Fruit fly (Drosophila melanogaster) S2 (cell line): ENCODE measurements around the gene CG5921.

ENCODE experiments used
- CG8478 ChIP-seq: fragments of >200 bp; optimal IDR thresholded peaks from 2 replicates; lab custom pipeline; 2018
- CTCF ChIP-seq, 2 experiments: fragments of >200 bp; optimal IDR thresholded peaks; 2 replicates each; lab custom pipeline; 2018

Gene CG5921

dm6 chrX:6050282-6050934, at the start of gene CG5921:
Gene CG5921, plus strand, starts transcription at chrX:6050828.
- TF ChIP-seq CTCF (optimal IDR thresholded peaks at IDR 0.05; lab: Kevin White, UChicago), result no peak
- no peak for TF ChIP-seq CG8478 (lab: Kevin White, UChicago)

dm6 chrX:6003830-6004229, 46.8 kb upstream of the CG5921 start:
- TF ChIP-seq CG8478 (lab: Kevin White, UChicago), result no peak
- no peak for TF ChIP-seq CTCF (optimal IDR thresholded peaks at IDR 0.05; lab: Kevin White, UChicago)

DNA sequence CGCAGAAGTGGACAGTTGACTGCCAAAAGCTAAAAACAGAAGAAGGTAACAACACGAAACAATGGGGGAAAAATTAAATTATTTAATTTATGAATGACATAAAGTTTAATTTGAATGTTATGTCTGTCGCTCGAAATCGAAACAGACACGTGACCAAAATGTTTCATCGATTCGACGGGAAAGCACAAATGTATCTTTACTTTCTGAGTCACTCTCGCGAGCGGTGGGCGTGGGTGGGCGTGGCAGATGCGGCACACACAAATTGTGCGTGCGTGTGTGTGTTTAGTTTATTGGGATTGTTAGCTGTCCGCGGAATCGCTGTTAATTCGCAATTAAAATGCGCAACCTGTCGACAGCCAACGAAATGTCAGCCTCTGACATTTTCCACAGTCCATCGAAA, 43.1 kb upstream of the CG5921 start:
- TF ChIP-seq CG8478 (lab: Kevin White, UChicago) (no peak), CTCF (optimal IDR thresholded peaks at IDR 0.05; lab: Kevin White, UChicago) (no peak)

- TF ChIP-seq CTCF (optimal IDR thresholded peaks at IDR 0.05; lab: Kevin White, UChicago) (no peak), CG8478 (lab: Kevin White, UChicago) (no peak)
Observed at dm6 chrX:6010539-6011268, 39.9 kb upstream of the CG5921 start.

DNA sequence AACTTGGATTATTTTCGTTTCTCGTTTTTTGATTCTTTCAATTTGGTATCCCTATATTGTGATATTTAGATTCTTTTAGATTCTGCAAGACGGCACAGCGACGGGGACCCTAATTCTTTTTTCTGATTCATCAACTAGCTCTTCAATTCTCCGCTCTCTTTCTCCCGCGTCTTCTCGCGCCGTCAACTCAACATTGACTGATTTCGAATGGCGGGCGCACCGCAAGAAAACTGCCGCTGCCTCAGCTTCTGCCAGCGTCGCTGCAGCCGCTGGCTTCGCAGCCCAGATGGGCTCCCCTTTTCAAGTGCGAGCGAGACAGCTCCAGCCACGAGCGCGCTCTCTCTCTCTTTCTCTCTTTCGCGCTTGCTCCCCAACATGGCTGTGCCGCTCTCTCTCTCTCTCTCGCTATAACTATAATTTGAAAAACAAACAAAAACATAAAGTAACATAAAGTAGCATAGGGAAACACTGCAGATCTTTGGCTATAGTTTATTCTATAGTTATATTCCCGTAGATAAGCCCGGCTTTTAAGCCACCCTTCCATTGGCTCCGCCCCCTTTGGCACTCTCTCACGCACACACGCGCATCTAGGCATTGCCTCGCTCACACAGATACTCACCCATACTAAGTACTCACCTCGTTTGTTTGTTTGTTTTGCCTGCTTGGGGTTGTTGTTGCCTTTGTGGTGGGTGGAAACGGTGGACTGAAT, 37.5 kb upstream of the CG5921 start, which contains the start of gene mab-21:
TSS of gene mab-21 (minus strand) at position 206 of the 709 bp plus-strand sequence.
- no peak for TF ChIP-seq CTCF (optimal IDR thresholded peaks at IDR 0.05; lab: Kevin White, UChicago)
- no peak for TF ChIP-seq CG8478 (lab: Kevin White, UChicago)

- no peak for TF ChIP-seq CG8478 (lab: Kevin White, UChicago)
- no peak for TF ChIP-seq CTCF (optimal IDR thresholded peaks at IDR 0.05; lab: Kevin White, UChicago)
Observed at dm6 chrX:6020254-6020653, 30.4 kb upstream of the CG5921 start.

DNA sequence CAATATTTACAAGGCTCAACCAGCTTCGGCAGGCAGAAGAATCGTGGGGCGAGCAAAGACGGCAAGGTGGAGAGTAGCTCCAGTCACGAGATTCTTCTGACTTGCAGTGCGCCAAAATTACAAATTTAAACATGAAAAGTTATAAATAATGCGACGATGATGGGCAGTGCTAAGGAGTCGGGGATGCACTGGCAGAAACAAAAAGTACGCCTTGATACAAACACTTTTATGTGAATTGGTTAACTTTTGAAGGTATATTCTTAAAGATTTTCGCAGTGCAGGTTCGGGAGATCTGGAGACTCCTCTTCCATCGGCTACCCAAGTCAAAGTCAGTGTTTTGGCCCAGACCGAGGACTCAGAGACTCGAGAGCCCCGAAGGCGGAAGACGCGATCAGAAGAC, 29.2 kb upstream of the CG5921 start:
- TF ChIP-seq CG8478 (lab: Kevin White, UChicago) (no peak), CTCF (optimal IDR thresholded peaks at IDR 0.05; lab: Kevin White, UChicago) (no peak)

dm6 chrX:6022090-6022489, 28.5 kb upstream of the CG5921 start:
- no peak for TF ChIP-seq CTCF (optimal IDR thresholded peaks at IDR 0.05; lab: Kevin White, UChicago)
- no peak for TF ChIP-seq CG8478 (lab: Kevin White, UChicago)

DNA sequence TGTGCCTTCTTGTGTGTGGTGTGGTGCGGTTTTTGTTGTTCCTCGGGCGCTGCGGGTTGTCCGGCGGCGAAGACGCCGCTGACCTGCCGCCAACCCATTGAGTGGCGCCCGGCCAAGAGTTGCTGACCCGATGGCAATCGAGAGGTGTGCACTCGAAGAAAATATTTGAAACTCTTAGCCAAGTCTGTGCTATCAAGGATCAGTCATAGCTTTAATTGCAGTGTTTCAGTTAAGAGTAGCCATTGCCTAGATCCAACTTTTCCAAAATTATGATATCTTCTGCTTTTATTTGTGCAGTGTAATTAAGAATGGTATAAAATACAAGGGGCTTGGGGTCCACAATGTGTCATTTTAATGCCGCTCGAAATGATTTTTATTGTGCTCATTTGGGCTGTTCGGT, 26.0 kb upstream of the CG5921 start:
- TF ChIP-seq CG8478 (lab: Kevin White, UChicago) (no peak), CTCF (optimal IDR thresholded peaks at IDR 0.05; lab: Kevin White, UChicago) (no peak)

DNA sequence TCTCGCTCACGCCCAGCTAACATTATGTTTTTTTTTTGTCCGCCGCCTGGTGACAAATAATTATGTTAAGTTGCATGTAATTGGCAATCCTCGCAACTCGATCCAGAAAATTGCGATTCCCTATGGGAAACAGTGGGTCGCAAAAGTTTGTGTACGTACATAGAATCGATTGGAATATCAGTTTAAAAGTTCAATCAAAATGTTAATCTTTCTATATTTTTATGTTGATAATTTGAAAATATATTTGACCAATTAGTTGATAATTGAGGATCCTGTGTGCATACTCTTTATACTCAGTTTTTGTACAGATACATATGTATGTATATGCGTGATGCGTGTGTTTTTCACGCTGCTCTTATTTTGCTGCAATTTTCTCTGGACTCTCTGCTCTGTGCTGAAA, 22.8 kb upstream of the CG5921 start:
- TF ChIP-seq CG8478 (lab: Kevin White, UChicago) (no peak), CTCF (optimal IDR thresholded peaks at IDR 0.05; lab: Kevin White, UChicago) (no peak)

dm6 chrX:6029015-6029414, 21.6 kb upstream of the CG5921 start:
- TF ChIP-seq CTCF (optimal IDR thresholded peaks at IDR 0.05; lab: Kevin White, UChicago), result no peak
- no peak for TF ChIP-seq CG8478 (lab: Kevin White, UChicago)

DNA sequence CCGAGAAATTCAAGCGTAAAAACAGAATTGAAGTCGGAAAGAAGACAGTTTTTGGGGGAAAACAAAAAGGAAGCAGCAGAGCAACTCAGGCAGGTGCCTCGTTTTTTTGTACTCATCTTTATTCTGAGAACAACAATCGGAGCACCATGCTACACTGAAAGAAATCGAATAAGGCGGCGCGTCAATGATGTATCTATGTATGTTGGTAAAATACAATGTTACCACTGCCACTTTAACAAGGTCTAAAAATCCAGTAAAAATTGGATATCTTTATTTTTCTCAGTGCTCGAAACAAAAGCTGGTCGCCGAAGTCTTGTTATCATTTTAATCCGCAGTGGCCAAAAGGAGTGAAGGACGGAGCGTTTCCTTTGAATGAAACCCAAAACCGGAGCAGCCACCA, 20.6 kb upstream of the CG5921 start:
- TF ChIP-seq CTCF (optimal IDR thresholded peaks at IDR 0.05; lab: Kevin White, UChicago), result no peak
- TF ChIP-seq CG8478 (lab: Kevin White, UChicago), result no peak

DNA sequence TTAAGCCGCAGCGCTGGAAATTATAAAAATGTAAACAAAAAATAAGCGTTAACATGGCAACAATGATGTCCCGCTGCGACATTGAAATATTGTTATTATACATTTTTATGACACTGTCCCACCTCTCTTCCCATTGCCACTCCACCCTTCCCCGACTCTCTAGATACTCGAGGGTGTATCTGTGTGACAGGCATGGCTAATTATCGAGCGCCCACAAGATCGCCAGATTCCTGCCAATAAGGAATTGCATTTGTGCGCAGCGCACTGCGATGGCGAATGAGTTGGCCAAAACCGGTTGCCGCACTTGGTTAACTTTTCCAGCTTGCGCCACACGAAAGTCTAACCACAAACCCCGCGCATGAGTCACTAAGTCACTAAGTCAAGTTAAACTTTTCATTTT, 20.0 kb upstream of the CG5921 start:
- TF ChIP-seq CTCF (optimal IDR thresholded peaks at IDR 0.05; lab: Kevin White, UChicago), result no peak
- TF ChIP-seq CG8478 (lab: Kevin White, UChicago), result no peak

DNA sequence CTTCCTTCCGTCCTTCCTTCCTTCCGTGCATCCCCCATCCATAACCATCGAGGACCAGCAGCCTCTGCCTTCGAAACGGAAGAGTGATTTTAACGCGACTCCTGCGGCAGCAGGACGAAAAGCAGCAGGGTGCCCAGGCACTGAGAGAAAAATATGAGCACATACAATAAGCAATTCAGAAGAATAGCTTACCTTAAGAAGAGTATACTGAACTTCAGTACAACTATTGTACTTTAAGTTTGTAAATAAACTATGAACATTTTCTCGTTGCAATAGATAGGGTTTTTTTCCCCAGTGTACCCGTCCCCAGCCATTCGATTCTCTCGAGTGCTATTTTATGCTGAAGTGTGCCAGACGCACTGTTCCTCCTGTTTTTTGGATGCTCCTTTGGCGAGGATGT, 18.9 kb upstream of the CG5921 start:
- no peak for TF ChIP-seq CG8478 (lab: Kevin White, UChicago)
- no peak for TF ChIP-seq CTCF (optimal IDR thresholded peaks at IDR 0.05; lab: Kevin White, UChicago)

dm6 chrX:6032826-6033225, 17.8 kb upstream of the CG5921 start:
- no peak for TF ChIP-seq CG8478 (lab: Kevin White, UChicago)
- no peak for TF ChIP-seq CTCF (optimal IDR thresholded peaks at IDR 0.05; lab: Kevin White, UChicago)
